Fruit fly (Drosophila melanogaster): ENCODE results near the gene Manf.
A peak's percentile ranks its signal among the peaks of the same experiment; 100 is the strongest.

The Manf gene

dm6 chr3R:16349111-16349655 lies at the start of gene Manf, which contains the start of gene CG14879 (continued):
- TF ChIP-seq CG8290 (GFP tag; optimal IDR thresholded peaks at IDR 0.05) (no peak), CG8290 (tag; optimal IDR thresholded peaks at IDR 0.05) (peak in 1 of 2 experiments; percentile 56), Scr (GFP tag; IDR thresholded peaks at IDR 0.05; ENCODE audit: partially characterized antibody) (peak; percentile 49; the same call in 1 of the 2 replicates), vnd (GFP tag; IDR thresholded peaks at IDR 0.05; ENCODE audit: partially characterized antibody) (no peak), Sox102F (GFP tag; optimal IDR thresholded peaks at IDR 0.05) (no peak), sima (GFP tag; optimal IDR thresholded peaks at IDR 0.05) (no peak), CG3065 (GFP tag; optimal IDR thresholded peaks at IDR 0.05) (no peak), Pdp1 (GFP tag; optimal IDR thresholded peaks at IDR 0.05) (peak in 1 of 2 experiments; percentile 26), CG14710 (tag; optimal IDR thresholded peaks at IDR 0.05) (peak; percentile 16), kni (GFP tag; optimal IDR thresholded peaks at IDR 0.05) (peak; percentile 21), CG9727 (GFP tag; optimal IDR thresholded peaks at IDR 0.05) (peak; percentile 19), CG18476 (GFP tag; optimal IDR thresholded peaks at IDR 0.05) (no peak), grau (tag; optimal IDR thresholded peaks at IDR 0.05) (peak; percentile 21), ttk (GFP tag; IDR thresholded peaks at IDR 0.05) (no peak), CG34224 (GFP tag; IDR thresholded peaks at IDR 0.05; ENCODE audit: partially characterized antibody) (peak; percentile 71), bab2 (GFP tag; optimal IDR thresholded peaks at IDR 0.05) (no peak), YL-1 (GFP tag; optimal IDR thresholded peaks at IDR 0.05) (peak; percentile 72), Dref (GFP tag; IDR thresholded peaks at IDR 0.05) (peak; percentile 87), jumu (GFP tag; optimal IDR thresholded peaks at IDR 0.05) (no peak), CG10366 (GFP tag; IDR thresholded peaks at IDR 0.05) (no peak), mam (GFP tag; optimal IDR thresholded peaks at IDR 0.05) (no peak), CG33213 (GFP tag; optimal IDR thresholded peaks at IDR 0.05) (no peak), CG17186 (GFP tag; optimal IDR thresholded peaks at IDR 0.05) (peak; percentile 38), ssp (GFP tag; IDR thresholded peaks at IDR 0.05) (no peak), CG10431 (GFP tag; optimal IDR thresholded peaks at IDR 0.05) (no peak), NK7.1 (GFP tag; optimal IDR thresholded peaks at IDR 0.05) (no peak), CG7271 (tag; optimal IDR thresholded peaks at IDR 0.05) (no peak), Adf1 (GFP tag; IDR thresholded peaks at IDR 0.05) (peak; percentile 10; the same call in 1 of the 2 replicates), CG17359 (tag; optimal IDR thresholded peaks at IDR 0.05) (no peak), CG16815 (GFP tag; optimal IDR thresholded peaks at IDR 0.05) (no peak), CG1832 (GFP tag; optimal IDR thresholded peaks at IDR 0.05) (no peak), amos (GFP tag; IDR thresholded peaks at IDR 0.05; ENCODE audit: partially characterized antibody) (peak; percentile 60; the same call in 1 of the 2 replicates), crol (GFP tag; IDR thresholded peaks at IDR 0.05) (no peak), CG1529 (GFP tag; optimal IDR thresholded peaks at IDR 0.05) (no peak), ATbp (GFP tag; optimal IDR thresholded peaks at IDR 0.05) (no peak), trem (tag; optimal IDR thresholded peaks at IDR 0.05) (peak; percentile 62)

DNA sequence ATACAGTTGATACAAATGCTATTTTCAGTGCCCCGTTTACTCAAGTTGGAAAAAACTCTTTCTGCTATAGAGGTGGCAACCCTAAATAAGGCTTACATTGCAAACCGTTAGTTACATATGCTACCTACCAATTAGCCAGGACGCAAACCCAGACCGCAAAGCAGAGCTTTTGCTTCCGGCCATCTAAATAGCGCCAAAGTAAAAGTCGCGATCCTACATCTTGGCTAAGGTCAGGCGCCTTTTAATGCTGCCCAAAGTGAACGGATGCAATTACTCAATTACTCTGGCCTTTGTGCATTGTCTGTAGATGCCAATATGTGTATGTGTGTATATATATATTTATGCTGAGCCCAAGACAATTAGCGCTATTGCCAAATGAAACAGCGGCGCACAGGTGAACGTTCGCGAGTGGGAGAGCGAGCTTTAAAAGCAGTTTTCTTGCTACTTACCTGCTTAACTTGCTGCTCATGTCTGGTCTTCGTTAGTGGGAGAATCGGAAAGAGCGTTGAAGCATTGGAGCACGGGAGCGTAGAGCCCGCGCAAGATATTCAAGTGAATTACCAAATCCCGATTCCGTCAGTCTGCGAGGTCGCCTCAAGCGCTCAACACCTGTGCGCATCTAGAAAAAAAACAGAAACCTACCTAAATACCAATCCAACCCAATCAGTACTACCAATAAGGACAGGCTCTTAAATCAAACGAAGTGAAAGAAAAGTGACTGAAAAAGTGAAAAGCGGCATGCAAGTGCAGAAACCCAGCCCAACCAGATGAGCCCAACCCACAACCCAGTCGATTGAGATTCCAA lies 43.8 kb upstream of the Manf start, which contains the start of gene Zip89B:
Zip89B (plus strand) TSS at position 574 of the 805 bp plus-strand sequence.
- TF ChIP-seq CG6689 (GFP tag; IDR thresholded peaks at IDR 0.05) (peak; percentile 13; the same call in 1 of the 2 replicates), CG1603 (tag; optimal IDR thresholded peaks at IDR 0.05) (peak; percentile 34), Hr78 (GFP tag; optimal IDR thresholded peaks at IDR 0.05) (peak in 1 of 2 experiments; percentile 1), CG12769 (tag; optimal IDR thresholded peaks at IDR 0.05) (peak; percentile 62), Trl (optimal IDR thresholded peaks at IDR 0.05) (peak; percentile 56 to 81), Trl (GFP tag; optimal IDR thresholded peaks at IDR 0.05) (no peak), CG2202 (tag; optimal IDR thresholded peaks at IDR 0.05) (no peak), caup (GFP tag; optimal IDR thresholded peaks at IDR 0.05; ENCODE audit: severe bottlenecking) (peak; percentile 16), Ravus (GFP tag; IDR thresholded peaks at IDR 0.05) (no peak), B-H2 (GFP tag; optimal IDR thresholded peaks at IDR 0.05) (peak; percentile 17), hbn (GFP tag; IDR thresholded peaks at IDR 0.05; ENCODE audit: partially characterized antibody) (no peak), Deaf1 (tag; optimal IDR thresholded peaks at IDR 0.05) (peak; percentile 1), tio (GFP tag; optimal IDR thresholded peaks at IDR 0.05) (no peak), Med (GFP tag) (peak; percentile 76)
